Worm (Caenorhabditis elegans) whole organism, late embryonic: ENCODE measurements around the gene C54D10.3.

Source experiments
- K02D7.2 ChIP-seq: sonication (generic microtip); optimal IDR thresholded peaks from 2 replicates; lab custom pipeline; 2017; ENCODE audit warnings: mild to moderate bottlenecking, missing genetic modification characterization, missing compliant biosample characterization
- ama-1 ChIP-seq: fragments of 150-350 bp; optimal IDR thresholded peaks from 2 replicates; lab custom pipeline; 2014
- ceh-24 ChIP-seq: sonication (generic microtip); optimal IDR thresholded peaks from 2 replicates; lab custom pipeline; 2016; ENCODE audit warnings: mild to moderate bottlenecking, missing genetic modification characterization, missing compliant biosample characterization
- ceh-9 ChIP-seq: sonication (generic microtip); optimal IDR thresholded peaks from 2 replicates; lab custom pipeline; 2016; ENCODE audit warnings: mild to moderate bottlenecking, missing genetic modification characterization, inconsistent platforms, missing compliant biosample characterization
- fkh-10 ChIP-seq: fragments of 150-350 bp; optimal IDR thresholded peaks from 2 replicates; lab custom pipeline; 2014; ENCODE audit warnings: missing biosample characterization, missing genetic modification reagents, missing genetic modification characterization
- fkh-6 ChIP-seq: sonication (generic microtip); optimal IDR thresholded peaks from 2 replicates; lab custom pipeline; 2016; ENCODE audit warnings: missing genetic modification characterization, missing compliant biosample characterization
- hlh-8 ChIP-seq: sonication (generic microtip); optimal IDR thresholded peaks from 2 replicates; lab custom pipeline; 2016; ENCODE audit warnings: missing genotype, missing genetic modification characterization, missing compliant biosample characterization
- nhr-11 ChIP-seq: fragments of 150-350 bp; optimal IDR thresholded peaks from 2 replicates; lab custom pipeline; 2014; ENCODE audit warnings: missing biosample characterization, missing genetic modification characterization
- pha-4 ChIP-seq: fragments of 150-350 bp; optimal IDR thresholded peaks from 2 replicates; lab custom pipeline; 2018; ENCODE audit warnings: missing biosample characterization, missing genetic modification reagents, missing genetic modification characterization
- pqm-1 ChIP-seq: sonication (generic microtip); optimal IDR thresholded peaks from 2 replicates; lab custom pipeline; 2016; ENCODE audit warnings: missing genetic modification characterization, missing compliant biosample characterization
- tbx-2 ChIP-seq: sonication (generic microtip); optimal IDR thresholded peaks from 2 replicates; lab custom pipeline; 2016; ENCODE audit warnings: missing genetic modification characterization, missing compliant biosample characterization
- zip-5 ChIP-seq: sonication (generic microtip); optimal IDR thresholded peaks from 2 replicates; lab custom pipeline; 2016; ENCODE audit warnings: missing genetic modification characterization, missing compliant biosample characterization

DNA sequence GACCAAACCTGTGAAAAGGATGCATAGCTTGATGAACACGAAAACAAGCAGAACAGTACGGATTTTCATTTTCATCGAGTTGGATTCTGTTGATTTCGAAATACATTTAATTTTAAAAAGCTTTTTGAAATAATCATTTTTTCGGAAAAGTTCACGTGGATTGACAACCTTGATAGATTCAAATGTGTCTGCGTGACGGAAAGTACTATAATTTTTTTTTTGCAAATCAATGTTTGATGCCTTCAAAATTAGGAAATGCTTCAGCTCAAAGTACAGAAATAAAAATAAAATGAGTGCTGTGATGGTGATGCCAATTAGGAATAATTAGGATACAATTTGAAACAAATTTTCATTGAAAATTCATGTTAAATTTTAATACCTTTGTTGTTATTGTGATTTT, 2.5 kb downstream of the C54D10.3 start, which contains the start of gene C54D10.4:
- TF ChIP-seq ama-1 (no peak), tbx-2 (tag; lab: Kevin White, UChicago) (no peak), zip-5 (no peak), pha-4 (tag; lab: Kevin White, UChicago) (no peak), fkh-6 (tag; lab: Kevin White, UChicago) (no peak), pqm-1 (tag; lab: Kevin White, UChicago) (no peak), ceh-9 (tag; lab: Kevin White, UChicago) (no peak), nhr-11 (no peak), K02D7.2 (tag; lab: Kevin White, UChicago) (no peak), ceh-24 (tag; lab: Kevin White, UChicago) (no peak), fkh-10 (GFP tag; lab: Kevin White, UChicago) (no peak), hlh-8 (no peak)
